Fruit fly (Drosophila melanogaster): Measurements from ENCODE around the gene skd.
A peak's percentile ranks its signal among the peaks of the same experiment; 100 is the strongest.

The skd gene

DNA sequence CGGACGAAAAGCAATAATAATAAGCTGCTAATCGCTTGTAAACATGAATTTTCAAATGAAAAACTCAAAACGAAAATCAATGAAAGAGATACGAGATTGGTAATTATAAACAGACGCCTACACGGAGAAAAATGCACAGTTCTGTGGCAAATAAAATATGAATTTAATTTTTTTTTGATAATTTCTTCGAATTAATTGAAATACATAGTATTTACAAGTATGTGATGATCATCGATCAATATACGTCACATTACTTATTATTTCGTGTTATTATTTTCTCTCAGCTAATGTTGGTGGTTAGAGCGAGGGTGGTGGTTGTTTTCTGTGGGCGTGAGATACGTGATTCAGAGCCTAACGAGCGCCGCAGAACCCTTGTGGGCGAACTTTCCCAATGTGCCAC, 26.5 kb upstream of the skd start (continued):
- TF ChIP-seq Trl (optimal IDR thresholded peaks at IDR 0.05) = no peak
- no peak for TF ChIP-seq Trl (GFP tag; optimal IDR thresholded peaks at IDR 0.05)
- TF ChIP-seq MTF-1 (GFP tag; optimal IDR thresholded peaks at IDR 0.05; ENCODE audit: borderline replicate concordance) = peak; percentile 32
- TF ChIP-seq dati (GFP tag; IDR thresholded peaks at IDR 0.05) = no peak
- TF ChIP-seq chn (GFP tag; optimal IDR thresholded peaks at IDR 0.05) = peak; percentile 55
- TF ChIP-seq CG14014 (GFP tag; IDR thresholded peaks at IDR 0.05) = peak; percentile 51; the same call in 1 of the 2 replicates
- TF ChIP-seq Dll (GFP tag; IDR thresholded peaks at IDR 0.05; ENCODE audit: partially characterized antibody) = no peak
- TF ChIP-seq CG9215 (GFP tag; IDR thresholded peaks at IDR 0.05) = peak; percentile 40; the same call in 1 of the 2 replicates
- no peak for TF ChIP-seq ash1 (GFP tag; optimal IDR thresholded peaks at IDR 0.05)
- TF ChIP-seq CG34224 (GFP tag; IDR thresholded peaks at IDR 0.05; ENCODE audit: partially characterized antibody) = no peak
- TF ChIP-seq CG7745 (tag; optimal IDR thresholded peaks at IDR 0.05) = peak; percentile 11
- peak; percentile 47; the same call in 1 of the 3 replicates for TF ChIP-seq Mrtf (GFP tag; IDR thresholded peaks at IDR 0.05)
- TF ChIP-seq onecut (GFP tag; IDR thresholded peaks at IDR 0.05) = peak; percentile 64
- peak; percentile 84 for TF ChIP-seq CG31441 (GFP tag; IDR thresholded peaks at IDR 0.05)
- TF ChIP-seq CG3281 (GFP tag; optimal IDR thresholded peaks at IDR 0.05) = peak; percentile 51
- no peak for TF ChIP-seq cad (GFP tag; optimal IDR thresholded peaks at IDR 0.05)
- TF ChIP-seq gsb (GFP tag; IDR thresholded peaks at IDR 0.05) = no peak
- peak; percentile 33; the same call in 1 of the 2 replicates for TF ChIP-seq Lim3 (GFP tag; IDR thresholded peaks at IDR 0.05)
- TF ChIP-seq oc (tag; optimal IDR thresholded peaks at IDR 0.05) = peak; percentile 83
- no peak for TF ChIP-seq CG32767 (GFP tag; IDR thresholded peaks at IDR 0.05)
- TF ChIP-seq C15 (GFP tag; IDR thresholded peaks at IDR 0.05) = no peak
- peak; percentile 7 for TF ChIP-seq CG6654 (GFP tag; optimal IDR thresholded peaks at IDR 0.05)
- peak; percentile 67 for TF ChIP-seq H2.0 (GFP tag; IDR thresholded peaks at IDR 0.05)
- TF ChIP-seq tio (GFP tag; optimal IDR thresholded peaks at IDR 0.05) = peak; percentile 50
- peak; percentile 74 for TF ChIP-seq grau (tag; optimal IDR thresholded peaks at IDR 0.05)
- TF ChIP-seq GATAe (GFP tag; conservative IDR thresholded peaks at IDR 0.05) = no peak
- no peak for TF ChIP-seq chinmo (GFP tag; IDR thresholded peaks at IDR 0.05; ENCODE audit: partially characterized antibody)
- TF ChIP-seq CG3995 (GFP tag; optimal IDR thresholded peaks at IDR 0.05) = no peak
- TF ChIP-seq mam (GFP tag; optimal IDR thresholded peaks at IDR 0.05) = peak; percentile 49
- TF ChIP-seq dmrt11E (tag; optimal IDR thresholded peaks at IDR 0.05) = peak; percentile 64
- peak; percentile 0 for TF ChIP-seq CG4617 (GFP tag; optimal IDR thresholded peaks at IDR 0.05; ENCODE audit: borderline replicate concordance)
- no peak for TF ChIP-seq Dfd (GFP tag; optimal IDR thresholded peaks at IDR 0.05)
- TF ChIP-seq CG7357 (GFP tag; IDR thresholded peaks at IDR 0.05) = peak; percentile 39; the same call in 1 of the 3 replicates
- no peak for TF ChIP-seq CG42726 (GFP tag; IDR thresholded peaks at IDR 0.05; ENCODE audit: partially characterized antibody)
- TF ChIP-seq en (GFP tag; optimal IDR thresholded peaks at IDR 0.05) = no peak
- TF ChIP-seq Max (GFP tag; optimal IDR thresholded peaks at IDR 0.05) = peak; percentile 65
- peak; percentile 62 for TF ChIP-seq Meics (GFP tag; optimal IDR thresholded peaks at IDR 0.05)
- TF ChIP-seq NfI (GFP tag; optimal IDR thresholded peaks at IDR 0.05) = peak; percentile 60
- peak; percentile 62 for TF ChIP-seq wor (GFP tag; IDR thresholded peaks at IDR 0.05)
- TF ChIP-seq hb (GFP tag; IDR thresholded peaks at IDR 0.05; ENCODE audit: partially characterized antibody) = no peak
- TF ChIP-seq CG13123 (GFP tag; optimal IDR thresholded peaks at IDR 0.05) = peak; percentile 49
- TF ChIP-seq zen (tag; optimal IDR thresholded peaks at IDR 0.05) = peak; percentile 52
- no peak for TF ChIP-seq CG13287 (GFP tag; IDR thresholded peaks at IDR 0.05; ENCODE audit: partially characterized antibody)
- no peak for TF ChIP-seq vfl (GFP tag; optimal IDR thresholded peaks at IDR 0.05)
- peak; percentile 78 for TF ChIP-seq CG17328 (GFP tag; IDR thresholded peaks at IDR 0.05)
- no peak for TF ChIP-seq Poxn (GFP tag; IDR thresholded peaks at IDR 0.05)
- TF ChIP-seq CG1647 (GFP tag; optimal IDR thresholded peaks at IDR 0.05) = peak; percentile 50
- TF ChIP-seq unpg (GFP tag; optimal IDR thresholded peaks at IDR 0.05) = peak; percentile 85
- TF ChIP-seq Jarid2 (GFP tag; optimal IDR thresholded peaks at IDR 0.05) = peak; percentile 10
- TF ChIP-seq her (GFP tag; optimal IDR thresholded peaks at IDR 0.05) = no peak
- peak; percentile 6 for TF ChIP-seq CG3065 (GFP tag; optimal IDR thresholded peaks at IDR 0.05)
